Worm (Caenorhabditis elegans): ENCODE results near the gene C16D9.3.

The C16D9.3 gene

DNA sequence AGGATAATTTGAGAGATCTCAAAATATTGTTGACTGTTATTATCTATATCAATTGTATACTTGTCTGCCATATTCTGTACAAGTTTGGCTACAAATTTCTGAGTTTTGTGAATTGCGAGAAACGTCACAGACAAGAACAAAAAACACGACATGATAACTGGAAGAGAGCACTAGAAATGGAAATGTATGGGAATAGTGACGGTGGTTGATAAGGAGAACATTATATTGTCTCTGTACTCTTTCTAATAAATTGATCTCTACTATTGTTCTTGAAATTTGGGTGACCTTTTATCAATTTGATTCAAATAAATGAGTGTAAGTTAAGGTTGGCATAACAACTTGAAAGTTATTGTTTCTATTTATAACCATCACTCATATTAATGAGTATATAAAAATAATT, 27.0 kb downstream of the C16D9.3 start:
- TF ChIP-seq nhr-48 (tag; optimal IDR thresholded peaks at IDR 0.05) (peak; percentile 9), F44E2.7 (GFP tag; IDR thresholded peaks at IDR 0.05) (no peak), dmd-6 (GFP tag; IDR thresholded peaks at IDR 0.05) (peak; percentile 59), pqm-1 (tag; optimal IDR thresholded peaks at IDR 0.05) (peak; percentile 92), rbr-2 (tag; optimal IDR thresholded peaks at IDR 0.05) (no peak), spr-3 (GFP tag; optimal IDR thresholded peaks at IDR 0.05) (no peak), dve-1 (tag; optimal IDR thresholded peaks at IDR 0.05; ENCODE audit: insufficient read depth) (peak; percentile 51), unc-39 (tag; optimal IDR thresholded peaks at IDR 0.05) (no peak), zip-11 (GFP tag; IDR thresholded peaks at IDR 0.05) (no peak), hlh-11 (tag; optimal IDR thresholded peaks at IDR 0.05) (peak; percentile 55), daf-16 (GFP tag; optimal IDR thresholded peaks at IDR 0.05) (no peak), daf-16 (tag; optimal IDR thresholded peaks at IDR 0.05) (peak; percentile 79), nhr-77 (tag; optimal IDR thresholded peaks at IDR 0.05) (no peak), nhr-28 (tag; optimal IDR thresholded peaks at IDR 0.05) (peak; percentile 68), lin-1 (GFP tag; IDR thresholded peaks at IDR 0.05) (no peak)

DNA sequence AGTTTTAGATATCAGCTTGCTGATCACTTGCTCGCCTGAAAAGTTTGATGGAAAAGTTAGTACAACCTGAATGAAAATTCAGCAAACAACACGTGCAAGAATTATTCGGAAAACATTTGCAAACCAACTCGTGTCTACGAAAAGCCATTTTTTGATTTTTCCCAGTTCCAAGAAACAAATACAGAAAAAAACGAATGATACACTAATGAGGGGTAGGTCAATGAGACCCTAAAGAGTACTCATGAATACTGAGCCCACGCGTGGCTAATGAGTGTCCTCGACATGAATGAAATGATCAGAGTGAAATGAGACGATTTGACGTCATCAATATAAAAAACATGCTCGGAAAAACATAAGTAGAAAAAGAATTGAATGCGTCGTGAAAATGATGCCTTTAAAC, 27.8 kb downstream of the C16D9.3 start:
- TF ChIP-seq ceh-32 (tag; optimal IDR thresholded peaks at IDR 0.05; ENCODE audit: poor library complexity): no peak
- TF ChIP-seq saeg-2 (GFP tag; IDR thresholded peaks at IDR 0.05): 0 out of 2 replicates have a peak, but pooled peaks have one; percentile 21
- no peak for TF ChIP-seq F26F4.8 (GFP tag; conservative IDR thresholded peaks at IDR 0.05)
- TF ChIP-seq jun-1 (tag; optimal IDR thresholded peaks at IDR 0.05): no peak

DNA sequence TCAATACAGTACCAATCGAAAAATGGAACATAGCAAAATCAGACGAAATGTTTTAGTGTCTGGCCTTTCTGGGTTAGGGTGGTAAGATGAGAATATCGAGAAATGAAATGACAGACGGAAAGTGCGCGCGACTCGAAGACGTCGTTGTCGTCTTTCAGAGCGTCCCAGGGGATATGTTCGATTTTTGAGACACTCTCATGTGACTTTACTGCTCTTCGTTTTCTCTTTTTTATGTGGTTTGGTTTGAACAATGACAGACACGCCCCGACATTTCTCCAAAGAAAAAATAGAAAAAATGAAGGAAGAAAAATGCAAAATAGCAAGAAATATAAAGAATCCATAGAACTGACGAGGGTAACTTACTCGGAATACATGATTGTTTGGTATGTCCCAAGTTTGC, 29.3 kb downstream of the C16D9.3 start:
- no peak for TF ChIP-seq egl-43 (GFP tag; IDR thresholded peaks at IDR 0.05)
- peak; percentile 41 for TF ChIP-seq aha-1 (tag)
- peak in 1 of 2 experiments; percentile 38 for TF ChIP-seq lsy-2 (tag; optimal IDR thresholded peaks at IDR 0.05)
- peak in 1 of 2 experiments; percentile 91 for TF ChIP-seq unc-62 (GFP tag; optimal IDR thresholded peaks at IDR 0.05 in 1 of 2)
- TF ChIP-seq unc-62 (tag; optimal IDR thresholded peaks at IDR 0.05): no peak

DNA sequence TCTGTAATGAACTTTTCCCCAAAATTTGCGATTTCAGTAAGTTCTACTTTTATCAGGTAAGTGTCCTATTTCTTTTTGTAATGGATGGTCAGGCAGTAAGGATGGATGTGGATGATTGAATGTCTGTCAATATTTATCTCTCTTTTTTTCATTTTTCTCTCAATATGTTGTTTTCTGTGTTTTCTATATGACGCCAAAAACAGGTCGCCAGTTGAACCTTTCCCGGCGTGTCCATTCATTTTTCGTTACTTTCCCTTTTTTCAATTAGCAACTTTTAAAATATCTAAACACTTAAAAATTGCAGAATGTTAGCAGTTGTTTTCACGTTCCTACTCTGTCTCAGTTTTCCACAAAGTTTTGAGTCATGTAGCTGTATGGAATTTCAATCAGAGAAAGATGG, 32.9 kb downstream of the C16D9.3 start, which contains the start of gene timp-1:
timp-1 (plus strand) TSS at position 305 of the 400 bp plus-strand sequence.
- TF ChIP-seq skn-1 (tag; optimal IDR thresholded peaks at IDR 0.05): no peak
- no peak for TF ChIP-seq lin-1 (GFP tag; IDR thresholded peaks at IDR 0.05)
- no peak for TF ChIP-seq T20F7.1 (GFP tag; optimal IDR thresholded peaks at IDR 0.05)
- no peak for TF ChIP-seq nhr-77 (tag; optimal IDR thresholded peaks at IDR 0.05)
- TF ChIP-seq egl-27 (tag; optimal IDR thresholded peaks at IDR 0.05): no peak
- TF ChIP-seq mdl-1 (tag; optimal IDR thresholded peaks at IDR 0.05): no peak
- no peak for TF ChIP-seq unc-39 (tag; optimal IDR thresholded peaks at IDR 0.05)
- no peak for TF ChIP-seq vab-7 (GFP tag; IDR thresholded peaks at IDR 0.05)
- no peak for TF ChIP-seq zag-1 (tag; optimal IDR thresholded peaks at IDR 0.05)
- no peak for TF ChIP-seq spr-3 (GFP tag; optimal IDR thresholded peaks at IDR 0.05)
- no peak for TF ChIP-seq duxl-1 (tag; optimal IDR thresholded peaks at IDR 0.05; ENCODE audit: poor library complexity)
- no peak for TF ChIP-seq aha-1 (tag)
- TF ChIP-seq lsy-2 (tag; optimal IDR thresholded peaks at IDR 0.05): no peak
- no peak for TF ChIP-seq mxl-2 (GFP tag; conservative IDR thresholded peaks at IDR 0.05)
- TF ChIP-seq F49E8.2 (tag; optimal IDR thresholded peaks at IDR 0.05; ENCODE audit: borderline replicate concordance): no peak
- TF ChIP-seq Y105C5A.15 (GFP tag; IDR thresholded peaks at IDR 0.05): no peak
- no peak for TF ChIP-seq ceh-44 (GFP tag; IDR thresholded peaks at IDR 0.05)

DNA sequence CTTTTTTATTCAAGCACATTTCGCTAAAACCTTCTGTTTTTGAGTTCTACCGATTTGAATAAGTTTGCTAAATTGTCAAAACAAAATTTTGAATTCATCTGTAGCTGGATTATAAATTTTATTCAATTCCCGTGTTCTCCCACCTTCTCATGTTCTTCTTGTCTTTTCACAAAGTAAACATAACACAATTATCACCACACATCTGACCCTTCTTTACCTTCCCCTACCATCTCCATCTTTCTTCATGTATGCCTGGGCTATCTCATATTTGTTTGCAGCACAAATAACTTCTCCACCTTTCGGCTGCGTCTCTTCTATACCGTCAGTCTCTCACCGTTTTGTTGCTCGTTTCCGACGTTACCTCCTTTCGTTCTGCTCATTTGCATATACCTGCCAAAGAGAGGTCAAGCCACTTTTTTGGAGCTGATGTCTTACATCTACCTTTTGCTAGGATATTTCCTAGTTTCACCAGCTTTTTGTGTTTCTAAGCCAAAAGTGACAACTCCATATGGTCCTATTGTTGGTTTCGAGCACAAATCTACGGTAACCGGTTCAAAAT, 36.7 kb downstream of the C16D9.3 start, which contains the start of gene cest-17:
cest-17 (plus strand) TSS at position 248 of the 559 bp plus-strand sequence.
- no peak for TF ChIP-seq set-16 (GFP tag; IDR thresholded peaks at IDR 0.05)
- no peak for TF ChIP-seq mxl-2 (GFP tag; conservative IDR thresholded peaks at IDR 0.05)
- no peak for TF ChIP-seq zip-2 (tag; optimal IDR thresholded peaks at IDR 0.05)
- no peak for TF ChIP-seq nhr-77 (tag; optimal IDR thresholded peaks at IDR 0.05)
- TF ChIP-seq daf-16 (GFP tag; optimal IDR thresholded peaks at IDR 0.05): no peak
- TF ChIP-seq daf-16 (tag; optimal IDR thresholded peaks at IDR 0.05): peak; percentile 71
- no peak for TF ChIP-seq nhr-41 (GFP tag; IDR thresholded peaks at IDR 0.05)
- TF ChIP-seq spr-3 (GFP tag; optimal IDR thresholded peaks at IDR 0.05): no peak
- no peak for TF ChIP-seq ceh-32 (tag; optimal IDR thresholded peaks at IDR 0.05; ENCODE audit: poor library complexity)
- no peak for TF ChIP-seq Y5F2A.4 (GFP tag; optimal IDR thresholded peaks at IDR 0.05)
- no peak for TF ChIP-seq lim-7 (GFP tag; IDR thresholded peaks at IDR 0.05)
- TF ChIP-seq hlh-11 (tag; optimal IDR thresholded peaks at IDR 0.05): peak; percentile 8
- TF ChIP-seq F26F4.8 (GFP tag; conservative IDR thresholded peaks at IDR 0.05): no peak
- TF ChIP-seq ceh-62 (tag; optimal IDR thresholded peaks at IDR 0.05): no peak
- peak; percentile 5 for TF ChIP-seq mep-1 (tag; optimal IDR thresholded peaks at IDR 0.05)
- no peak for TF ChIP-seq fkh-10 (GFP tag; optimal IDR thresholded peaks at IDR 0.05)
- TF ChIP-seq arid-1 (GFP tag; conservative IDR thresholded peaks at IDR 0.05): no peak

Measured in whole organism, L4 larva.